Fruit fly (Drosophila melanogaster): ENCODE results near the gene Srrm1.
A peak's percentile ranks its signal among the peaks of the same experiment; 100 is the strongest.

Srrm1 gene

dm6 chr3L:13036706-13037457 lies at the start of gene Srrm1 (continued):
- TF ChIP-seq lab (GFP tag; optimal IDR thresholded peaks at IDR 0.05), result peak; percentile 35
- TF ChIP-seq dimm (GFP tag; IDR thresholded peaks at IDR 0.05), result no peak
- TF ChIP-seq ash1 (GFP tag; optimal IDR thresholded peaks at IDR 0.05), result no peak
- peak; percentile 46 for TF ChIP-seq CG4282 (GFP tag; optimal IDR thresholded peaks at IDR 0.05)
- TF ChIP-seq wdn (GFP tag; IDR thresholded peaks at IDR 0.05), result no peak
- no peak for TF ChIP-seq ATbp (GFP tag; optimal IDR thresholded peaks at IDR 0.05)
- no peak for TF ChIP-seq ara (GFP tag; IDR thresholded peaks at IDR 0.05)
- peak; percentile 61 for TF ChIP-seq zfh2 (GFP tag; optimal IDR thresholded peaks at IDR 0.05)
- TF ChIP-seq CG3065 (GFP tag; optimal IDR thresholded peaks at IDR 0.05), result no peak
- no peak for TF ChIP-seq Max (GFP tag; optimal IDR thresholded peaks at IDR 0.05)
- TF ChIP-seq CG14667 (GFP tag; IDR thresholded peaks at IDR 0.05), result no peak
- no peak for TF ChIP-seq nom (GFP tag; optimal IDR thresholded peaks at IDR 0.05)
- no peak for TF ChIP-seq Blimp-1 (GFP tag; optimal IDR thresholded peaks at IDR 0.05)
- TF ChIP-seq Side (GFP tag; optimal IDR thresholded peaks at IDR 0.05), result peak; percentile 41
- TF ChIP-seq dpn (GFP tag; optimal IDR thresholded peaks at IDR 0.05), result peak; percentile 49 to 60
- peak; percentile 82 for TF ChIP-seq crol (GFP tag; IDR thresholded peaks at IDR 0.05)
- TF ChIP-seq tll (GFP tag; optimal IDR thresholded peaks at IDR 0.05), result no peak
- TF ChIP-seq CG17568 (GFP tag; optimal IDR thresholded peaks at IDR 0.05), result no peak
- TF ChIP-seq CG2712 (tag; optimal IDR thresholded peaks at IDR 0.05), result peak; percentile 28
- no peak for TF ChIP-seq CG8290 (GFP tag; optimal IDR thresholded peaks at IDR 0.05)
- TF ChIP-seq CG8290 (tag; optimal IDR thresholded peaks at IDR 0.05), result peak; percentile 8 to 44
- no peak for TF ChIP-seq Aef1 (GFP tag; IDR thresholded peaks at IDR 0.05)
- no peak for TF ChIP-seq mirr (GFP tag; optimal IDR thresholded peaks at IDR 0.05)
- TF ChIP-seq CG1529 (GFP tag; optimal IDR thresholded peaks at IDR 0.05), result no peak
- no peak for TF ChIP-seq fd102C (GFP tag; optimal IDR thresholded peaks at IDR 0.05)
- peak; percentile 21 for TF ChIP-seq CG4820 (GFP tag; optimal IDR thresholded peaks at IDR 0.05)
- TF ChIP-seq CG6765 (GFP tag; optimal IDR thresholded peaks at IDR 0.05), result no peak
- peak; percentile 55 for TF ChIP-seq nmo (GFP tag; optimal IDR thresholded peaks at IDR 0.05)
- no peak for TF ChIP-seq Rx (GFP tag; IDR thresholded peaks at IDR 0.05)
- peak; percentile 36; the same call in 1 of the 2 replicates for TF ChIP-seq CG14441 (GFP tag; IDR thresholded peaks at IDR 0.05)
- TF ChIP-seq CG3995 (GFP tag; optimal IDR thresholded peaks at IDR 0.05), result peak; percentile 13
- TF ChIP-seq CG32767 (GFP tag; IDR thresholded peaks at IDR 0.05), result 0 out of 2 replicates have a peak, but pooled peaks have one; percentile 9
- peak; percentile 100 for TF ChIP-seq CG6254 (GFP tag; optimal IDR thresholded peaks at IDR 0.05)
- TF ChIP-seq Opbp (GFP tag; IDR thresholded peaks at IDR 0.05; ENCODE audit: partially characterized antibody), result peak; percentile 93
- TF ChIP-seq CG31388 (GFP tag; optimal IDR thresholded peaks at IDR 0.05), result no peak
- no peak for TF ChIP-seq CG15479 (GFP tag; optimal IDR thresholded peaks at IDR 0.05)
- TF ChIP-seq Pdp1 (GFP tag; optimal IDR thresholded peaks at IDR 0.05), result peak; percentile 36 to 53
- peak; percentile 76 for TF ChIP-seq Lhr (GFP tag; optimal IDR thresholded peaks at IDR 0.05)
- no peak for TF ChIP-seq zf30C (GFP tag; optimal IDR thresholded peaks at IDR 0.05)
- TF ChIP-seq rib (GFP tag; IDR thresholded peaks at IDR 0.05), result no peak
- TF ChIP-seq dan (GFP tag; IDR thresholded peaks at IDR 0.05), result no peak
- TF ChIP-seq tap (tag; optimal IDR thresholded peaks at IDR 0.05), result no peak
- TF ChIP-seq Usf (GFP tag; optimal IDR thresholded peaks at IDR 0.05), result no peak
- no peak for TF ChIP-seq PHDP (tag; optimal IDR thresholded peaks at IDR 0.05)
- TF ChIP-seq crc (GFP tag; optimal IDR thresholded peaks at IDR 0.05), result no peak
- TF ChIP-seq unc-4 (GFP tag; IDR thresholded peaks at IDR 0.05; ENCODE audit: partially characterized antibody), result peak; percentile 90
- TF ChIP-seq sens-2 (GFP tag; IDR thresholded peaks at IDR 0.05), result no peak
- peak; percentile 69 for TF ChIP-seq chn (GFP tag; optimal IDR thresholded peaks at IDR 0.05)
- TF ChIP-seq jigr1 (GFP tag; IDR thresholded peaks at IDR 0.05), result no peak
